Fruit fly (Drosophila melanogaster) whole organism, embryonic: ENCODE data around the gene MSAmiP.
A peak's percentile ranks its signal among the peaks of the same experiment; 100 is the strongest.

Source experiments
- ATbp ChIP-seq: fragments of 200-800 bp; sonication (Bioruptor generic); optimal IDR thresholded peaks from 2 replicates; lab custom pipeline; 2017; ENCODE audit warnings: missing biosample characterization, mild to moderate bottlenecking, missing genetic modification characterization, missing genetic modification reagents
- Ada2b ChIP-seq: fragments of 200-800 bp; sonication (Bioruptor generic); IDR thresholded peaks from 2 replicates; pipeline ENCODE4 v1.3.6; 2022; ENCODE audit warnings: missing biosample characterization, missing genetic modification characterization
- Atf-2 ChIP-seq: fragments of 200-800 bp; sonication (Bioruptor generic); optimal IDR thresholded peaks from 2 replicates; lab custom pipeline; 2016; ENCODE audit warnings: missing biosample characterization, missing genetic modification characterization
- Bteb2 ChIP-seq: fragments of 200-800 bp; sonication (Bioruptor generic); optimal IDR thresholded peaks from 2 replicates; lab custom pipeline; 2016; ENCODE audit warnings: missing biosample characterization, missing genetic modification characterization
- CG10321 ChIP-seq: fragments of 200-800 bp; sonication (Bioruptor generic); IDR thresholded peaks from 2 replicates; pipeline ENCODE4 v1.3.6; 2022; ENCODE audit warnings: missing biosample characterization, missing genetic modification characterization
- CG10565 ChIP-seq: fragments of 200-800 bp; sonication (Bioruptor generic); optimal IDR thresholded peaks from 3 replicates; lab custom pipeline; 2016; ENCODE audit warnings: missing biosample characterization, mild to moderate bottlenecking, missing genetic modification characterization
- CG10959 ChIP-seq: fragments of 200-800 bp; sonication (Bioruptor generic); IDR thresholded peaks from 2 replicates; pipeline ENCODE4 v1.3.6; 2022; ENCODE audit warnings: missing biosample characterization, missing genetic modification characterization
- CG12071 ChIP-seq: fragments of 200-800 bp; sonication (Bioruptor generic); optimal IDR thresholded peaks from 3 replicates; lab custom pipeline; 2018; ENCODE audit warnings: missing biosample characterization, mild to moderate bottlenecking, missing genetic modification characterization
- CG12659 ChIP-seq: fragments of 200-800 bp; sonication (Bioruptor generic); optimal IDR thresholded peaks from 3 replicates; lab custom pipeline; 2017; ENCODE audit warnings: mild to moderate bottlenecking, missing biosample characterization, missing genetic modification reagents, missing genetic modification characterization
- CG12744 ChIP-seq: fragments of 200-800 bp; sonication (Bioruptor generic); optimal IDR thresholded peaks from 2 replicates; lab custom pipeline; 2016; ENCODE audit warnings: missing biosample characterization, missing genetic modification characterization
- CG14441 ChIP-seq: fragments of 200-800 bp; sonication (Bioruptor generic); IDR thresholded peaks from 2 replicates; pipeline ENCODE4 v1.3.6; 2022; ENCODE audit warnings: missing biosample characterization, missing genetic modification characterization
- CG1647 ChIP-seq: fragments of 200-800 bp; sonication (Bioruptor generic); optimal IDR thresholded peaks from 3 replicates; lab custom pipeline; 2016; ENCODE audit warnings: missing biosample characterization, missing genetic modification characterization
- CG16779 ChIP-seq: fragments of 200-800 bp; sonication (Bioruptor generic); IDR thresholded peaks from 2 replicates; pipeline ENCODE4 v1.3.6; 2022; ENCODE audit warnings: missing biosample characterization, missing genetic modification characterization
- CG2116 ChIP-seq: fragments of 200-800 bp; sonication (Bioruptor generic); optimal IDR thresholded peaks from 3 replicates; lab custom pipeline; 2018; ENCODE audit warnings: missing biosample characterization, mild to moderate bottlenecking, missing genetic modification characterization
- CG2129 ChIP-seq: fragments of 200-800 bp; sonication (Bioruptor generic); IDR thresholded peaks from 2 replicates; pipeline ENCODE4 v1.3.6; 2022; ENCODE audit warnings: missing biosample characterization, missing genetic modification characterization; ENCODE audit not compliant: partially characterized antibody
- CG6175 ChIP-seq: fragments of 200-800 bp; sonication (Bioruptor generic); IDR thresholded peaks from 3 replicates; pipeline ENCODE4 v1.3.6; 2022; ENCODE audit warnings: missing biosample characterization, missing genetic modification characterization
- CG9817 ChIP-seq: fragments of 200-800 bp; sonication (Bioruptor generic); optimal IDR thresholded peaks from 2 replicates; lab custom pipeline; 2018; ENCODE audit warnings: missing biosample characterization, mild to moderate bottlenecking, missing genetic modification characterization, moderate library complexity
- CrebB ChIP-seq: fragments of 200-800 bp; sonication (Bioruptor generic); optimal IDR thresholded peaks from 3 replicates; lab custom pipeline; 2018; ENCODE audit warnings: missing biosample characterization, mild to moderate bottlenecking, missing genetic modification characterization
- Dip2 ChIP-seq: fragments of 200-800 bp; sonication (Bioruptor generic); IDR thresholded peaks from 2 replicates; pipeline ENCODE4 v1.3.6; 2022; ENCODE audit warnings: missing biosample characterization, missing genetic modification characterization
- Doc3 ChIP-seq: fragments of 200-800 bp; sonication (Bioruptor generic); IDR thresholded peaks from 3 replicates; pipeline ENCODE4 v1.3.6; 2022; ENCODE audit warnings: missing biosample characterization, missing genetic modification characterization; ENCODE audit not compliant: partially characterized antibody
- Elba2 ChIP-seq: fragments of 200-800 bp; sonication (Bioruptor generic); optimal IDR thresholded peaks from 3 replicates; lab custom pipeline; 2016; ENCODE audit warnings: missing biosample characterization, missing genetic modification characterization
- HLH4C ChIP-seq: fragments of 200-800 bp; sonication (Bioruptor generic); IDR thresholded peaks from 3 replicates; pipeline ENCODE4 v1.3.6; 2022; ENCODE audit warnings: missing biosample characterization, missing genetic modification characterization; ENCODE audit not compliant: partially characterized antibody
- HmgZ ChIP-seq: fragments of 200-800 bp; sonication (Bioruptor generic); optimal IDR thresholded peaks from 2 replicates; lab custom pipeline; 2018; ENCODE audit warnings: missing biosample characterization, mild to moderate bottlenecking, missing genetic modification characterization
- Hr39 ChIP-seq: fragments of >200 bp; optimal IDR thresholded peaks from 2 replicates; lab custom pipeline; 2017
- NC2β ChIP-seq: fragments of 200-800 bp; sonication (Bioruptor generic); optimal IDR thresholded peaks from 2 replicates; lab custom pipeline; 2016; ENCODE audit warnings: missing biosample characterization, missing genetic modification characterization
- Nf-YB ChIP-seq: fragments of 200-800 bp; sonication (Bioruptor generic); optimal IDR thresholded peaks from 3 replicates; lab custom pipeline; 2019; ENCODE audit warnings: missing biosample characterization, mild to moderate bottlenecking, missing genetic modification characterization, moderate library complexity
- Scr ChIP-seq: fragments of 200-800 bp; sonication (Bioruptor generic); IDR thresholded peaks from 2 replicates; pipeline ENCODE4 v1.3.6; 2022; ENCODE audit warnings: missing biosample characterization, missing genetic modification characterization; ENCODE audit not compliant: partially characterized antibody
- amos ChIP-seq: fragments of 200-800 bp; sonication (Bioruptor generic); IDR thresholded peaks from 2 replicates; pipeline ENCODE4 v1.3.6; 2022; ENCODE audit warnings: missing biosample characterization, missing genetic modification characterization; ENCODE audit not compliant: partially characterized antibody
- br ChIP-seq: fragments of >200 bp; optimal IDR thresholded peaks from 2 replicates; lab custom pipeline; 2017
- btn ChIP-seq: fragments of 200-800 bp; sonication (Bioruptor generic); optimal IDR thresholded peaks from 2 replicates; lab custom pipeline; 2016; ENCODE audit warnings: missing biosample characterization, missing genetic modification characterization
- chinmo ChIP-seq: fragments of 200-800 bp; sonication (Bioruptor generic); IDR thresholded peaks from 4 replicates; pipeline ENCODE4 v1.3.6; 2022; ENCODE audit warnings: missing biosample characterization, missing genetic modification characterization; ENCODE audit not compliant: partially characterized antibody
- corto ChIP-seq: fragments of 200-800 bp; sonication (Bioruptor generic); optimal IDR thresholded peaks from 2 replicates; lab custom pipeline; 2016; ENCODE audit warnings: missing biosample characterization, mild to moderate bottlenecking, missing genetic modification characterization, moderate library complexity
- crp ChIP-seq, 2 experiments: fragments of 200-800 bp; sonication (Bioruptor generic); optimal IDR thresholded peaks; 2 replicates in 1 of 2; 3 replicates in 1 of 2; lab custom pipeline; 2017; ENCODE audit warnings: missing biosample characterization in 2 of 2, missing genetic modification characterization in 2 of 2, mild to moderate bottlenecking in 1 of 2, moderate library complexity in 1 of 2
- dimm ChIP-seq: fragments of 200-800 bp; sonication (Bioruptor generic); IDR thresholded peaks from 2 replicates; pipeline ENCODE4 v1.3.6; 2022; ENCODE audit warnings: missing biosample characterization, missing genetic modification characterization
- dysf ChIP-seq: fragments of 200-800 bp; sonication (Bioruptor generic); IDR thresholded peaks from 3 replicates; pipeline ENCODE4 v1.3.6; 2022; ENCODE audit warnings: missing biosample characterization, missing genetic modification characterization
- fd3F ChIP-seq: fragments of 200-800 bp; sonication (Bioruptor generic); optimal IDR thresholded peaks from 2 replicates; lab custom pipeline; 2018; ENCODE audit warnings: missing biosample characterization, mild to moderate bottlenecking, missing genetic modification characterization, moderate library complexity
- fu2 ChIP-seq: fragments of 200-800 bp; sonication (Bioruptor generic); optimal IDR thresholded peaks from 2 replicates; lab custom pipeline; 2016; ENCODE audit warnings: missing biosample characterization, missing genetic modification characterization
- hbn ChIP-seq: fragments of 200-800 bp; sonication (Bioruptor generic); IDR thresholded peaks from 2 replicates; pipeline ENCODE4 v1.3.6; 2022; ENCODE audit warnings: missing biosample characterization, missing genetic modification characterization; ENCODE audit not compliant: partially characterized antibody
- ind ChIP-seq: fragments of 200-800 bp; sonication (Bioruptor generic); optimal IDR thresholded peaks from 3 replicates; lab custom pipeline; 2016; ENCODE audit warnings: missing biosample characterization, missing genetic modification characterization
- klu ChIP-seq: fragments of 200-800 bp; sonication (Bioruptor generic); IDR thresholded peaks from 2 replicates; pipeline ENCODE4 v1.3.6; 2022; ENCODE audit warnings: missing biosample characterization, missing genetic modification characterization
- pb ChIP-seq: fragments of 200-800 bp; sonication (Bioruptor generic); optimal IDR thresholded peaks from 3 replicates; lab custom pipeline; 2016; ENCODE audit warnings: missing biosample characterization, missing genetic modification characterization
- repo ChIP-seq: fragments of 200-800 bp; sonication (Bioruptor generic); optimal IDR thresholded peaks from 2 replicates; lab custom pipeline; 2016; ENCODE audit warnings: missing biosample characterization, missing genetic modification characterization
- sens ChIP-seq: fragments of 200-800 bp; sonication (Bioruptor generic); peaks from one replicate; lab custom pipeline; 2016; ENCODE audit warnings: missing biosample characterization, missing genetic modification characterization
- shn ChIP-seq: fragments of 200-800 bp; sonication (Bioruptor generic); optimal IDR thresholded peaks from 3 replicates; lab custom pipeline; 2016; ENCODE audit warnings: missing biosample characterization, missing genetic modification characterization
- slbo ChIP-seq: fragments of 200-800 bp; sonication (Bioruptor generic); IDR thresholded peaks from 2 replicates; pipeline ENCODE4 v1.3.6; 2022; ENCODE audit warnings: missing biosample characterization, missing genetic modification characterization
- sqz ChIP-seq: fragments of 200-800 bp; sonication (Bioruptor generic); optimal IDR thresholded peaks from 3 replicates; lab custom pipeline; 2018; ENCODE audit warnings: missing biosample characterization, mild to moderate bottlenecking, missing genetic modification characterization
- stc ChIP-seq: fragments of 200-800 bp; sonication (Bioruptor generic); IDR thresholded peaks from 2 replicates; pipeline ENCODE4 v1.3.6; 2022; ENCODE audit warnings: missing biosample characterization, missing genetic modification characterization
- stwl ChIP-seq: fragments of 200-800 bp; sonication (Bioruptor generic); optimal IDR thresholded peaks from 3 replicates; lab custom pipeline; 2018; ENCODE audit warnings: missing biosample characterization, mild to moderate bottlenecking, missing genetic modification characterization, moderate library complexity
- tgo ChIP-seq: fragments of 200-800 bp; sonication (Bioruptor generic); IDR thresholded peaks from 3 replicates; pipeline ENCODE4 v1.3.6; 2022; ENCODE audit warnings: missing biosample characterization, missing genetic modification characterization
- twi ChIP-seq: fragments of 200-800 bp; optimal IDR thresholded peaks from 2 replicates; lab custom pipeline; 2019; ENCODE audit warnings: missing biosample characterization, mild to moderate bottlenecking, missing genetic modification characterization, moderate library complexity
- tx ChIP-seq: fragments of 200-800 bp; sonication (Bioruptor generic); optimal IDR thresholded peaks from 2 replicates; lab custom pipeline; 2016; ENCODE audit warnings: missing biosample characterization, missing genetic modification characterization
- usp ChIP-seq: fragments of >200 bp; optimal IDR thresholded peaks from 2 replicates; lab custom pipeline; 2017; ENCODE audit warnings: missing biosample characterization, missing genetic modification characterization
- vvl ChIP-seq: fragments of 200-800 bp; sonication (Bioruptor generic); IDR thresholded peaks from 2 replicates; pipeline ENCODE4 v1.3.6; 2022; ENCODE audit warnings: missing biosample characterization, missing genetic modification characterization

MSAmiP gene

dm6 chr3R:16800994-16801393 is 95.1 kb downstream of the MSAmiP start (continued):
- TF ChIP-seq corto = no peak
- no peak for TF ChIP-seq CG16779 (GFP tag; lab: Robert Waterston, UW)
- TF ChIP-seq CG12071 (GFP tag; lab: Kevin White, UChicago) = no peak
- no peak for TF ChIP-seq Bteb2 (GFP tag; lab: Kevin White, UChicago)
- no peak for TF ChIP-seq CG12659 (GFP tag; lab: Kevin White, UChicago)
- TF ChIP-seq Hr39 = no peak
- TF ChIP-seq CG1647 = no peak
- TF ChIP-seq fd3F (GFP tag; lab: Kevin White, UChicago) = no peak
- peak; percentile 32 for TF ChIP-seq sens (GFP tag; lab: Kevin White, UChicago)
- peak; percentile 42 for TF ChIP-seq stc
- TF ChIP-seq CG9817 (tag; lab: Kevin White, UChicago) = no peak
- no peak for TF ChIP-seq Dip2 (GFP tag; lab: Robert Waterston, UW)
- TF ChIP-seq stwl (tag; lab: Kevin White, UChicago) = no peak
- TF ChIP-seq CG14441 (GFP tag; lab: Robert Waterston, UW) = 0 out of 2 replicates have a peak, but pooled peaks have one; percentile 19
- no peak for TF ChIP-seq CG2116 (GFP tag; lab: Kevin White, UChicago)
- no peak for TF ChIP-seq hbn (GFP tag; lab: Robert Waterston, UW)
- TF ChIP-seq btn (GFP tag; lab: Kevin White, UChicago) = no peak
- no peak for TF ChIP-seq twi (tag; lab: Kevin White, UChicago)
- peak; percentile 18 for TF ChIP-seq ATbp
- no peak for TF ChIP-seq fu2
- TF ChIP-seq Atf-2 (GFP tag; lab: Kevin White, UChicago) = no peak
- no peak; the same call in 1 of the 2 replicates for TF ChIP-seq vvl (GFP tag; lab: Robert Waterston, UW)
- TF ChIP-seq CG12744 (GFP tag; lab: Kevin White, UChicago) = no peak
- TF ChIP-seq HLH4C (GFP tag; lab: Robert Waterston, UW) = no peak
- no peak for TF ChIP-seq Doc3 (GFP tag; lab: Robert Waterston, UW)
- TF ChIP-seq Nf-YB (GFP tag; lab: Kevin White, UChicago) = peak; percentile 16
- TF ChIP-seq CG10959 = no peak
- TF ChIP-seq chinmo (GFP tag; lab: Robert Waterston, UW) = no peak
- TF ChIP-seq tgo = no peak
- TF ChIP-seq tx = no peak
- no peak for TF ChIP-seq CG10321 (GFP tag; lab: Robert Waterston, UW)
- TF ChIP-seq ind (GFP tag; lab: Kevin White, UChicago) = no peak
- TF ChIP-seq crp (GFP tag; optimal IDR thresholded peaks at IDR 0.05; lab: Kevin White, UChicago) = no peak
- TF ChIP-seq pb (GFP tag; lab: Kevin White, UChicago) = no peak
- TF ChIP-seq klu = no peak
- TF ChIP-seq Ada2b (GFP tag; lab: Robert Waterston, UW) = no peak
- no peak for TF ChIP-seq repo
- TF ChIP-seq br (lab: Kevin White, UChicago) = no peak
- TF ChIP-seq CG2129 (GFP tag; lab: Robert Waterston, UW) = no peak
- TF ChIP-seq HmgZ (tag; lab: Kevin White, UChicago) = no peak
- TF ChIP-seq dimm (GFP tag; lab: Robert Waterston, UW) = no peak
- no peak for TF ChIP-seq shn
- TF ChIP-seq Elba2 (GFP tag; lab: Kevin White, UChicago) = no peak
- TF ChIP-seq slbo (GFP tag; lab: Robert Waterston, UW) = no peak
- TF ChIP-seq CG10565 (GFP tag; lab: Kevin White, UChicago) = no peak
- TF ChIP-seq CrebB = no peak
- TF ChIP-seq Scr (GFP tag; lab: Robert Waterston, UW) = no peak
- TF ChIP-seq amos (GFP tag; lab: Robert Waterston, UW) = no peak
- TF ChIP-seq usp = no peak
- no peak for TF ChIP-seq NC2β (GFP tag; lab: Kevin White, UChicago)
- TF ChIP-seq sqz = no peak
- TF ChIP-seq dysf (GFP tag; lab: Robert Waterston, UW) = peak; percentile 54; the same call in 2 of the 3 replicates
- no peak for TF ChIP-seq CG6175 (GFP tag; lab: Robert Waterston, UW)
